Fruit fly (Drosophila melanogaster) whole organism, embryonic: ENCODE data around the gene CG15537.
A peak's percentile ranks its signal among the peaks of the same experiment; 100 is the strongest.

ENCODE experiments used
- Atf3 ChIP-seq: fragments of 200-800 bp; sonication (Bioruptor generic); optimal IDR thresholded peaks from 3 replicates; lab custom pipeline; 2016; ENCODE audit warnings: missing biosample characterization, missing genetic modification characterization
- Bdp1 ChIP-seq: fragments of 200-800 bp; sonication (Bioruptor generic); optimal IDR thresholded peaks from 3 replicates; lab custom pipeline; 2016; ENCODE audit warnings: missing biosample characterization, missing genetic modification characterization
- CG10462 ChIP-seq: fragments of 200-800 bp; sonication (Bioruptor generic); optimal IDR thresholded peaks from 2 replicates; lab custom pipeline; 2016; ENCODE audit warnings: missing biosample characterization, missing genetic modification characterization
- CG12299 ChIP-seq: fragments of 200-800 bp; sonication (Bioruptor generic); optimal IDR thresholded peaks from 2 replicates; lab custom pipeline; 2018; ENCODE audit warnings: missing biosample characterization, mild to moderate bottlenecking, missing genetic modification characterization
- CG13624 ChIP-seq: fragments of 200-800 bp; sonication (Bioruptor generic); optimal IDR thresholded peaks from 2 replicates; lab custom pipeline; 2016; ENCODE audit warnings: missing biosample characterization, missing genetic modification characterization
- CG14050 ChIP-seq: fragments of 200-800 bp; sonication (Bioruptor generic); IDR thresholded peaks from 3 replicates; pipeline ENCODE4 v1.3.6; 2022; ENCODE audit warnings: missing biosample characterization, missing genetic modification characterization
- CG15696 ChIP-seq: fragments of 200-800 bp; sonication (Bioruptor generic); optimal IDR thresholded peaks from 2 replicates; lab custom pipeline; 2019; ENCODE audit warnings: missing biosample characterization, mild to moderate bottlenecking, missing genetic modification characterization, moderate library complexity
- CG16779 ChIP-seq: fragments of 200-800 bp; sonication (Bioruptor generic); IDR thresholded peaks from 2 replicates; pipeline ENCODE4 v1.3.6; 2022; ENCODE audit warnings: missing biosample characterization, missing genetic modification characterization
- CG16863 ChIP-seq: fragments of 200-800 bp; sonication (Bioruptor generic); optimal IDR thresholded peaks from 3 replicates; lab custom pipeline; 2016; ENCODE audit warnings: missing biosample characterization, missing genetic modification characterization
- CG18619 ChIP-seq: fragments of 200-800 bp; sonication (Bioruptor generic); optimal IDR thresholded peaks from 3 replicates; lab custom pipeline; 2017; ENCODE audit warnings: missing biosample characterization, mild to moderate bottlenecking, missing genetic modification characterization
- CG18764 ChIP-seq: fragments of 200-800 bp; sonication (Bioruptor generic); optimal IDR thresholded peaks from 3 replicates; lab custom pipeline; 2016; ENCODE audit warnings: missing biosample characterization, missing genetic modification characterization
- CG2129 ChIP-seq: fragments of 200-800 bp; sonication (Bioruptor generic); IDR thresholded peaks from 2 replicates; pipeline ENCODE4 v1.3.6; 2022; ENCODE audit warnings: missing biosample characterization, missing genetic modification characterization; ENCODE audit not compliant: partially characterized antibody
- CG2875 ChIP-seq: fragments of 200-800 bp; sonication (Bioruptor generic); optimal IDR thresholded peaks from 2 replicates; lab custom pipeline; 2017; ENCODE audit warnings: missing biosample characterization, mild to moderate bottlenecking, missing genetic modification characterization, missing genetic modification reagents
- CG33213 ChIP-seq: fragments of 200-800 bp; sonication (Bioruptor generic); optimal IDR thresholded peaks from 3 replicates; lab custom pipeline; 2016; ENCODE audit warnings: missing biosample characterization, missing genetic modification characterization
- CG5953 ChIP-seq: fragments of 200-800 bp; sonication (Bioruptor generic); IDR thresholded peaks from 2 replicates; pipeline ENCODE4 v1.3.6; 2022; ENCODE audit warnings: missing biosample characterization, missing genetic modification characterization
- CG7271 ChIP-seq: fragments of 200-800 bp; sonication (Bioruptor generic); optimal IDR thresholded peaks from 2 replicates; lab custom pipeline; 2018; ENCODE audit warnings: missing biosample characterization, mild to moderate bottlenecking, missing genetic modification characterization, moderate library complexity
- CG7357 ChIP-seq: fragments of 200-800 bp; sonication (Bioruptor generic); IDR thresholded peaks from 3 replicates; pipeline ENCODE4 v1.3.6; 2022; ENCODE audit warnings: missing biosample characterization, missing genetic modification characterization
- CG8281 ChIP-seq: fragments of 200-800 bp; sonication (Bioruptor generic); optimal IDR thresholded peaks from 2 replicates; lab custom pipeline; 2018; ENCODE audit warnings: missing biosample characterization, mild to moderate bottlenecking, missing genetic modification characterization, moderate library complexity
- CTCF ChIP-seq: fragments of 200-800 bp; sonication (Bioruptor generic); optimal IDR thresholded peaks from 2 replicates; lab custom pipeline; 2017; ENCODE audit warnings: missing biosample characterization, mild to moderate bottlenecking, missing genetic modification characterization, moderate library complexity
- Doc3 ChIP-seq: fragments of 200-800 bp; sonication (Bioruptor generic); IDR thresholded peaks from 3 replicates; pipeline ENCODE4 v1.3.6; 2022; ENCODE audit warnings: missing biosample characterization, missing genetic modification characterization; ENCODE audit not compliant: partially characterized antibody
- Fer2 ChIP-seq: fragments of 200-800 bp; sonication (Bioruptor generic); optimal IDR thresholded peaks from 2 replicates; lab custom pipeline; 2018; ENCODE audit warnings: missing biosample characterization, mild to moderate bottlenecking, missing genetic modification characterization, moderate library complexity
- Gsc ChIP-seq: fragments of 200-800 bp; sonication (Bioruptor generic); IDR thresholded peaks from 2 replicates; pipeline ENCODE4 v1.3.6; 2022; ENCODE audit warnings: missing biosample characterization, missing genetic modification characterization
- HHEX ChIP-seq: fragments of 200-800 bp; sonication (Bioruptor generic); optimal IDR thresholded peaks from 3 replicates; lab custom pipeline; 2017; ENCODE audit warnings: missing biosample characterization, mild to moderate bottlenecking, missing genetic modification characterization, missing genetic modification reagents
- Myb ChIP-seq: fragments of 200-800 bp; sonication (Bioruptor generic); optimal IDR thresholded peaks from 2 replicates; lab custom pipeline; 2016; ENCODE audit warnings: missing biosample characterization, missing genetic modification characterization
- Neu2 ChIP-seq: fragments of 200-800 bp; sonication (Bioruptor generic); optimal IDR thresholded peaks from 3 replicates; lab custom pipeline; 2016; ENCODE audit warnings: missing biosample characterization, missing genetic modification characterization, borderline replicate concordance
- Opbp ChIP-seq: fragments of 200-800 bp; sonication (Bioruptor generic); IDR thresholded peaks from 3 replicates; pipeline ENCODE4 v1.3.6; 2022; ENCODE audit warnings: missing biosample characterization, missing genetic modification characterization; ENCODE audit not compliant: partially characterized antibody
- Optix ChIP-seq: fragments of 200-800 bp; sonication (Bioruptor generic); IDR thresholded peaks from 3 replicates; pipeline ENCODE4 v1.3.6; 2022; ENCODE audit warnings: missing biosample characterization, missing genetic modification characterization
- Rfx ChIP-seq: fragments of 200-800 bp; sonication (Bioruptor generic); IDR thresholded peaks from 2 replicates; pipeline ENCODE4 v1.3.6; 2022; ENCODE audit warnings: missing biosample characterization, missing genetic modification characterization
- Sry-β ChIP-seq: fragments of 200-800 bp; sonication (Bioruptor generic); optimal IDR thresholded peaks from 2 replicates; lab custom pipeline; 2018; ENCODE audit warnings: missing biosample characterization, mild to moderate bottlenecking, missing genetic modification characterization, moderate library complexity
- Taf1 ChIP-seq: fragments of 200-800 bp; sonication (Bioruptor generic); IDR thresholded peaks from 2 replicates; pipeline ENCODE4 v1.3.6; 2022; ENCODE audit warnings: missing biosample characterization, missing genetic modification characterization
- ash1 ChIP-seq: fragments of 200-800 bp; sonication (Bioruptor generic); optimal IDR thresholded peaks from 2 replicates; lab custom pipeline; 2018; ENCODE audit warnings: missing biosample characterization, mild to moderate bottlenecking, missing genetic modification characterization
- ato ChIP-seq: fragments of 200-800 bp; sonication (Bioruptor generic); IDR thresholded peaks from 2 replicates; pipeline ENCODE4 v1.3.6; 2022; ENCODE audit warnings: missing biosample characterization, missing genetic modification characterization; ENCODE audit not compliant: partially characterized antibody
- bowl ChIP-seq: fragments of 200-800 bp; sonication (Bioruptor generic); IDR thresholded peaks from 2 replicates; pipeline ENCODE4 v1.3.6; 2022; ENCODE audit warnings: missing biosample characterization, missing genetic modification characterization
- cas ChIP-seq: fragments of 200-800 bp; sonication (Bioruptor generic); IDR thresholded peaks from 2 replicates; pipeline ENCODE4 v1.3.6; 2022; ENCODE audit warnings: missing biosample characterization, missing genetic modification characterization
- crc ChIP-seq: fragments of 200-800 bp; sonication (Bioruptor generic); optimal IDR thresholded peaks from 2 replicates; lab custom pipeline; 2016; ENCODE audit warnings: missing biosample characterization, missing genetic modification characterization
- croc ChIP-seq: fragments of 200-800 bp; sonication (Bioruptor generic); conservative IDR thresholded peaks from 3 replicates; pipeline ENCODE4 v1.3.6; 2022; ENCODE audit warnings: missing biosample characterization, missing genetic modification characterization
- gt ChIP-seq: fragments of 200-800 bp; sonication (Bioruptor generic); IDR thresholded peaks from 2 replicates; pipeline ENCODE4 v1.3.6; 2022; ENCODE audit warnings: missing biosample characterization, missing genetic modification characterization
- jigr1 ChIP-seq: fragments of 200-800 bp; sonication (Bioruptor generic); IDR thresholded peaks from 3 replicates; pipeline ENCODE4 v1.3.6; 2022; ENCODE audit warnings: missing biosample characterization, missing genetic modification characterization
- luna ChIP-seq: fragments of 200-800 bp; sonication (Bioruptor generic); optimal IDR thresholded peaks from 2 replicates; lab custom pipeline; 2016; ENCODE audit warnings: missing biosample characterization, missing genetic modification characterization
- nerfin-2 ChIP-seq: fragments of 200-800 bp; sonication (Bioruptor generic); IDR thresholded peaks from 2 replicates; pipeline ENCODE4 v1.3.6; 2022; ENCODE audit warnings: missing biosample characterization, missing genetic modification characterization; ENCODE audit not compliant: partially characterized antibody
- phol ChIP-seq: fragments of 200-800 bp; sonication (Bioruptor generic); optimal IDR thresholded peaks from 3 replicates; lab custom pipeline; 2018; ENCODE audit warnings: missing biosample characterization, mild to moderate bottlenecking, missing genetic modification characterization, moderate library complexity
- pnt ChIP-seq: fragments of 200-800 bp; sonication (Bioruptor generic); optimal IDR thresholded peaks from 3 replicates; lab custom pipeline; 2016; ENCODE audit warnings: missing biosample characterization, missing genetic modification characterization
- psq ChIP-seq: fragments of 200-800 bp; sonication (Bioruptor generic); optimal IDR thresholded peaks from 2 replicates; lab custom pipeline; 2017; ENCODE audit warnings: missing biosample characterization, missing genetic modification characterization
- rib ChIP-seq: fragments of 200-800 bp; sonication (Bioruptor generic); IDR thresholded peaks from 2 replicates; pipeline ENCODE4 v1.3.6; 2022; ENCODE audit warnings: missing biosample characterization, missing genetic modification characterization
- ssp ChIP-seq: fragments of 200-800 bp; sonication (Bioruptor generic); IDR thresholded peaks from 2 replicates; pipeline ENCODE4 v1.3.6; 2022; ENCODE audit warnings: missing biosample characterization, missing genetic modification characterization
- stwl ChIP-seq: fragments of 200-800 bp; sonication (Bioruptor generic); optimal IDR thresholded peaks from 3 replicates; lab custom pipeline; 2018; ENCODE audit warnings: missing biosample characterization, mild to moderate bottlenecking, missing genetic modification characterization, moderate library complexity
- trh ChIP-seq: fragments of 200-800 bp; sonication (Bioruptor generic); optimal IDR thresholded peaks from 2 replicates; lab custom pipeline; 2016; ENCODE audit warnings: missing biosample characterization, missing genetic modification characterization
- unc-4 ChIP-seq: fragments of 200-800 bp; sonication (Bioruptor generic); IDR thresholded peaks from 2 replicates; pipeline ENCODE4 v1.3.6; 2022; ENCODE audit warnings: missing biosample characterization, missing genetic modification characterization; ENCODE audit not compliant: partially characterized antibody
- vfl ChIP-seq: fragments of 200-800 bp; sonication (Bioruptor generic); optimal IDR thresholded peaks from 2 replicates; lab custom pipeline; 2016; ENCODE audit warnings: missing biosample characterization, missing genetic modification characterization
- z ChIP-seq: fragments of 200-800 bp; sonication (Bioruptor generic); IDR thresholded peaks from 3 replicates; pipeline ENCODE4 v1.3.6; 2022; ENCODE audit warnings: missing biosample characterization, missing genetic modification characterization
- zen ChIP-seq: fragments of 200-800 bp; sonication (Bioruptor generic); optimal IDR thresholded peaks from 3 replicates; lab custom pipeline; 2018; ENCODE audit warnings: missing biosample characterization, mild to moderate bottlenecking, missing genetic modification characterization, moderate library complexity
- zfh2 ChIP-seq: fragments of 200-800 bp; sonication (Bioruptor generic); optimal IDR thresholded peaks from 2 replicates; lab custom pipeline; 2016; ENCODE audit warnings: missing biosample characterization, missing genetic modification characterization

CG15537 gene

DNA sequence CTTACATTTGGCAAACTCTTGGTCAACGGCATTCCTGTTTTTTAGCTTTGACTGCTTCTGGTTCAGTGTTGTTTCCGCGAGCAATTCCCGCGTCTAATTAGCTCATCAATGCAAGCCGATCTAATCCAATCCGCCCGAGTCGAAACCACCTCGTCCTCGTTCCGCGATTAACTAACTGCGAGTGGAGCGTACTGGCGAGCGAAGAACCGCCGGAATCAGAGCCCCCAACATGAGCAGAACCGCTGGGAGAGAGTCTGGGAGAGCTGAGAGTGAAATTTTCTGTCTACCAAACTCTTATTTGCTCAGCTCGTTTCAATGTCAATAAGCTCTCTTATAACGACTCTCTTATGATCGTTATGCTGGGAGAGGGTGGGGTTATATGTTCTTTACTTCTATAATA lies 6.8 kb upstream of the CG15537 start (continued):
- peak; percentile 37 for TF ChIP-seq Myb (GFP tag; lab: Kevin White, UChicago)
- no peak; the same call in 1 of the 2 replicates for TF ChIP-seq ato (GFP tag; lab: Robert Waterston, UW)
- TF ChIP-seq Taf1 (GFP tag; lab: Robert Waterston, UW), result peak; percentile 77
- peak; percentile 51 for TF ChIP-seq psq (GFP tag; lab: Kevin White, UChicago)
- no peak for TF ChIP-seq Opbp (GFP tag; lab: Robert Waterston, UW)
- TF ChIP-seq CG18764 (GFP tag; lab: Kevin White, UChicago), result peak; percentile 81
- TF ChIP-seq CG2129, result no peak
- TF ChIP-seq CG33213, result peak; percentile 90
- TF ChIP-seq CG13624 (GFP tag; lab: Kevin White, UChicago), result peak; percentile 63
- peak; percentile 63 for TF ChIP-seq luna (GFP tag; lab: Kevin White, UChicago)
- peak; percentile 70 for TF ChIP-seq CG18619 (GFP tag; lab: Kevin White, UChicago)
- peak; percentile 49 for TF ChIP-seq vfl (GFP tag; lab: Kevin White, UChicago)
- TF ChIP-seq Atf3 (GFP tag; lab: Kevin White, UChicago), result peak; percentile 68
- peak; percentile 17 for TF ChIP-seq Fer2 (tag; lab: Kevin White, UChicago)
- peak; percentile 90 for TF ChIP-seq rib (GFP tag; lab: Robert Waterston, UW)
- no peak for TF ChIP-seq CG7271 (tag; lab: Kevin White, UChicago)
- TF ChIP-seq bowl (GFP tag; lab: Robert Waterston, UW), result no peak
- no peak for TF ChIP-seq Gsc
- peak; percentile 36 for TF ChIP-seq Sry-β
- peak; percentile 47; the same call in 1 of the 3 replicates for TF ChIP-seq CG7357 (GFP tag; lab: Robert Waterston, UW)
- peak; percentile 22 for TF ChIP-seq CG8281 (tag; lab: Kevin White, UChicago)
- no peak for TF ChIP-seq stwl (tag; lab: Kevin White, UChicago)
- no peak; the same call in 2 of the 3 replicates for TF ChIP-seq croc (GFP tag; lab: Robert Waterston, UW)
- TF ChIP-seq crc (GFP tag; lab: Kevin White, UChicago), result peak; percentile 39
- 0 out of 2 replicates have a peak, but pooled peaks have one; percentile 12 for TF ChIP-seq unc-4
- no peak for TF ChIP-seq Neu2
- peak; percentile 45 for TF ChIP-seq CG15696 (tag; lab: Kevin White, UChicago)
- peak; percentile 35; the same call in 1 of the 2 replicates for TF ChIP-seq ssp (GFP tag; lab: Robert Waterston, UW)
- TF ChIP-seq HHEX (GFP tag; lab: Kevin White, UChicago), result peak; percentile 83
- no peak for TF ChIP-seq zen
- TF ChIP-seq CG5953 (GFP tag; lab: Robert Waterston, UW), result no peak
- TF ChIP-seq pnt (GFP tag; lab: Kevin White, UChicago), result peak; percentile 69
- TF ChIP-seq nerfin-2 (GFP tag; lab: Robert Waterston, UW), result no peak
- peak; percentile 72 for TF ChIP-seq CG16863 (GFP tag; lab: Kevin White, UChicago)
- TF ChIP-seq phol (tag; lab: Kevin White, UChicago), result no peak
- peak; percentile 49 for TF ChIP-seq zfh2 (GFP tag; lab: Kevin White, UChicago)
- no peak for TF ChIP-seq CG14050 (GFP tag; lab: Robert Waterston, UW)
- TF ChIP-seq gt (GFP tag; lab: Robert Waterston, UW), result no peak
- TF ChIP-seq Bdp1 (GFP tag; lab: Kevin White, UChicago), result peak; percentile 81
- no peak for TF ChIP-seq jigr1 (GFP tag; lab: Robert Waterston, UW)
- peak; percentile 89 for TF ChIP-seq CG2875 (GFP tag; lab: Kevin White, UChicago)
- TF ChIP-seq ash1, result peak; percentile 72
- TF ChIP-seq Rfx, result peak; percentile 80; the same call in 1 of the 2 replicates
- TF ChIP-seq CG12299 (tag; lab: Kevin White, UChicago), result no peak
- TF ChIP-seq CG10462 (GFP tag; lab: Kevin White, UChicago), result peak; percentile 69
- TF ChIP-seq CG16779, result peak; percentile 89
- TF ChIP-seq z (GFP tag; lab: Robert Waterston, UW), result peak; percentile 81
- no peak for TF ChIP-seq Doc3 (GFP tag; lab: Robert Waterston, UW)
- no peak for TF ChIP-seq Optix (GFP tag; lab: Robert Waterston, UW)
- peak; percentile 52 for TF ChIP-seq CTCF (GFP tag; lab: Kevin White, UChicago)
- TF ChIP-seq trh (GFP tag; lab: Kevin White, UChicago), result peak; percentile 74
- TF ChIP-seq cas, result peak; percentile 68; the same call in 1 of the 2 replicates
